Fruit fly (Drosophila melanogaster) S2 (cell line): ENCODE data around the gene CG6763.

Source experiments
- CG8478 ChIP-seq: fragments of >200 bp; optimal IDR thresholded peaks from 2 replicates; lab custom pipeline; 2018
- CTCF ChIP-seq, 2 experiments: fragments of >200 bp; optimal IDR thresholded peaks; 2 replicates each; lab custom pipeline; 2018

- TF ChIP-seq CG8478 (lab: Kevin White, UChicago) (no peak), CTCF (optimal IDR thresholded peaks at IDR 0.05; lab: Kevin White, UChicago) (no peak)
These were observed 48.1 kb downstream of the CG6763 start for dm6 chr3R:23331865-23332367.
